Fruit fly (Drosophila melanogaster) whole organism, embryonic: ENCODE measurements around the gene beta4GalT7.
A peak's percentile ranks its signal among the peaks of the same experiment; 100 is the strongest.

Source experiments
- CG1647 ChIP-seq: fragments of 200-800 bp; sonication (Bioruptor generic); optimal IDR thresholded peaks from 3 replicates; lab custom pipeline; 2016; ENCODE audit warnings: missing biosample characterization, missing genetic modification characterization
- CG17802 ChIP-seq: fragments of 200-800 bp; sonication (Bioruptor generic); optimal IDR thresholded peaks from 2 replicates; lab custom pipeline; 2018; ENCODE audit warnings: missing biosample characterization, mild to moderate bottlenecking, missing genetic modification characterization, moderate library complexity
- CG2129 ChIP-seq: fragments of 200-800 bp; sonication (Bioruptor generic); IDR thresholded peaks from 2 replicates; pipeline ENCODE4 v1.3.6; 2022; ENCODE audit warnings: missing biosample characterization, missing genetic modification characterization; ENCODE audit not compliant: partially characterized antibody
- Chrac-16 ChIP-seq: fragments of 200-800 bp; sonication (Bioruptor generic); optimal IDR thresholded peaks from 3 replicates; lab custom pipeline; 2016; ENCODE audit warnings: missing biosample characterization, missing genetic modification characterization
- MBD-R2 ChIP-seq: fragments of 200-800 bp; sonication (Bioruptor generic); IDR thresholded peaks from 2 replicates; pipeline ENCODE4 v1.3.6; 2022; ENCODE audit warnings: missing biosample characterization, missing genetic modification characterization
- schlank ChIP-seq: fragments of 200-800 bp; sonication (Bioruptor generic); optimal IDR thresholded peaks from 2 replicates; lab custom pipeline; 2018; ENCODE audit warnings: missing biosample characterization, mild to moderate bottlenecking, missing genetic modification characterization
- tap ChIP-seq: fragments of 200-800 bp; optimal IDR thresholded peaks from 3 replicates; lab custom pipeline; 2019; ENCODE audit warnings: missing biosample characterization, mild to moderate bottlenecking, missing genetic modification characterization, moderate library complexity
- tup ChIP-seq: fragments of 200-800 bp; sonication (Bioruptor generic); optimal IDR thresholded peaks from 2 replicates; lab custom pipeline; 2016; ENCODE audit warnings: missing biosample characterization, mild to moderate bottlenecking, missing genetic modification characterization, moderate library complexity

- TF ChIP-seq Chrac-16 (GFP tag; lab: Kevin White, UChicago) (no peak), tup (no peak), CG17802 (tag; lab: Kevin White, UChicago) (no peak), CG1647 (GFP tag; lab: Kevin White, UChicago) (no peak), MBD-R2 (GFP tag; lab: Robert Waterston, UW) (peak; percentile 84), schlank (no peak), CG2129 (GFP tag; lab: Robert Waterston, UW) (peak; percentile 40; the same call in 1 of the 2 replicates), tap (tag; lab: Kevin White, UChicago) (no peak)
Observed at dm6 chr3R:25047504-25047903, 24.4 kb downstream of the beta4GalT7 start, which contains the start of gene CG11790.
